Fruit fly (Drosophila melanogaster): Measurements from ENCODE around the gene CG42709.

CG42709 gene

dm6 chr3L:12792933-12793448, 3.0 kb downstream of the CG42709 start (continued):
- TF ChIP-seq zf30C (GFP tag; optimal IDR thresholded peaks at IDR 0.05): no peak
- peak; percentile 74 for TF ChIP-seq Fer1 (GFP tag; optimal IDR thresholded peaks at IDR 0.05)
- peak; percentile 42 for TF ChIP-seq az2 (GFP tag; optimal IDR thresholded peaks at IDR 0.05)
- no peak for TF ChIP-seq Dip2 (GFP tag; IDR thresholded peaks at IDR 0.05)
- no peak for TF ChIP-seq D19B (GFP tag; optimal IDR thresholded peaks at IDR 0.05)
- TF ChIP-seq oc (tag; optimal IDR thresholded peaks at IDR 0.05): peak; percentile 52
- no peak for TF ChIP-seq Scr (GFP tag; IDR thresholded peaks at IDR 0.05; ENCODE audit: partially characterized antibody)
- TF ChIP-seq otp (GFP tag; IDR thresholded peaks at IDR 0.05): no peak
- no peak for TF ChIP-seq Doc3 (GFP tag; IDR thresholded peaks at IDR 0.05; ENCODE audit: partially characterized antibody)
- no peak for TF ChIP-seq Ets65A (GFP tag)
- no peak for TF ChIP-seq Oaz (GFP tag; IDR thresholded peaks at IDR 0.05)
- TF ChIP-seq CG18764 (GFP tag; optimal IDR thresholded peaks at IDR 0.05): no peak
- TF ChIP-seq CG3407 (GFP tag; optimal IDR thresholded peaks at IDR 0.05): peak; percentile 31
- TF ChIP-seq CG16815 (GFP tag; optimal IDR thresholded peaks at IDR 0.05): no peak
- peak; percentile 52 for TF ChIP-seq CG9437 (GFP tag; optimal IDR thresholded peaks at IDR 0.05)
- TF ChIP-seq aop (GFP tag; IDR thresholded peaks at IDR 0.05): no peak
- peak; percentile 11 for TF ChIP-seq CG10543 (GFP tag; optimal IDR thresholded peaks at IDR 0.05)
- TF ChIP-seq pum (GFP tag; optimal IDR thresholded peaks at IDR 0.05): peak; percentile 51
- no peak for TF ChIP-seq Hey (tag; optimal IDR thresholded peaks at IDR 0.05)
- no peak for TF ChIP-seq CG10565 (GFP tag; optimal IDR thresholded peaks at IDR 0.05)
- TF ChIP-seq HLH4C (GFP tag; IDR thresholded peaks at IDR 0.05; ENCODE audit: partially characterized antibody): no peak
- no peak for TF ChIP-seq pb (GFP tag; optimal IDR thresholded peaks at IDR 0.05)
- 0 out of 2 replicates have a peak, but pooled peaks have one; percentile 32 for TF ChIP-seq CG14441 (GFP tag; IDR thresholded peaks at IDR 0.05)
- TF ChIP-seq Rx (GFP tag; IDR thresholded peaks at IDR 0.05): no peak
- no peak for TF ChIP-seq fu2 (GFP tag; optimal IDR thresholded peaks at IDR 0.05)
- TF ChIP-seq Adf1 (GFP tag; IDR thresholded peaks at IDR 0.05): no peak; the same call in 1 of the 2 replicates
- TF ChIP-seq CrebB (tag; optimal IDR thresholded peaks at IDR 0.05): peak; percentile 58
- no peak for TF ChIP-seq Myb (GFP tag; optimal IDR thresholded peaks at IDR 0.05)
- no peak for TF ChIP-seq CG3838 (GFP tag; optimal IDR thresholded peaks at IDR 0.05)
- no peak for TF ChIP-seq danr (GFP tag; IDR thresholded peaks at IDR 0.05)
- TF ChIP-seq Ada2b (GFP tag; IDR thresholded peaks at IDR 0.05): no peak; the same call in none of the 2 replicates
- no peak for TF ChIP-seq NC2α (GFP tag; optimal IDR thresholded peaks at IDR 0.05)
- no peak for TF ChIP-seq CG18011 (GFP tag; optimal IDR thresholded peaks at IDR 0.05)
- peak; percentile 40 for TF ChIP-seq Ssrp (tag; optimal IDR thresholded peaks at IDR 0.05)
- no peak for TF ChIP-seq CG4328 (GFP tag; optimal IDR thresholded peaks at IDR 0.05)
- 0 out of 2 replicates have a peak, but pooled peaks have one; percentile 9 for TF ChIP-seq wdn (GFP tag; IDR thresholded peaks at IDR 0.05)
- peak; percentile 10 for TF ChIP-seq CG18476 (GFP tag; optimal IDR thresholded peaks at IDR 0.05)
- TF ChIP-seq Asciz (GFP tag; optimal IDR thresholded peaks at IDR 0.05): peak; percentile 48
- no peak for TF ChIP-seq CG4617 (GFP tag; optimal IDR thresholded peaks at IDR 0.05; ENCODE audit: borderline replicate concordance)
- peak; percentile 70 for TF ChIP-seq Med (GFP tag)
- TF ChIP-seq CG8281 (tag; optimal IDR thresholded peaks at IDR 0.05): no peak
- peak; percentile 70 for TF ChIP-seq Hmx (GFP tag; optimal IDR thresholded peaks at IDR 0.05)
- 0 out of 2 replicates have a peak, but pooled peaks have one; percentile 33 for TF ChIP-seq CG32767 (GFP tag; IDR thresholded peaks at IDR 0.05)
- 0 out of 2 replicates have a peak, but pooled peaks have one; percentile 38 for TF ChIP-seq sob (GFP tag; IDR thresholded peaks at IDR 0.05)
- TF ChIP-seq salm (tag; optimal IDR thresholded peaks at IDR 0.05): peak; percentile 47
- TF ChIP-seq psq (GFP tag; optimal IDR thresholded peaks at IDR 0.05): no peak
- no peak for TF ChIP-seq ems (GFP tag; optimal IDR thresholded peaks at IDR 0.05)
- 0 out of 3 replicates have a peak, but pooled peaks have one; percentile 44 for TF ChIP-seq CG11456 (GFP tag; IDR thresholded peaks at IDR 0.05)
- TF ChIP-seq D (optimal IDR thresholded peaks at IDR 0.05): no peak
- TF ChIP-seq D (GFP tag; optimal IDR thresholded peaks at IDR 0.05): peak; percentile 8
- TF ChIP-seq PHDP (tag; optimal IDR thresholded peaks at IDR 0.05): peak; percentile 79
